Worm (Caenorhabditis elegans) whole organism, young adult: Measurements from ENCODE around the gene ZK563.2.

Experiments used
- B0336.3 ChIP-seq: fragments of 200-800 bp; sonication (Bioruptor generic); IDR thresholded peaks from 2 replicates; pipeline ENCODE4 v1.3.6; 2022; ENCODE audit warnings: missing genetic modification characterization, missing compliant biosample characterization
- C06A6.2 ChIP-seq: fragments of 200-800 bp; sonication (Bioruptor generic); conservative IDR thresholded peaks from 2 replicates; pipeline ENCODE4 v1.3.6; 2022; ENCODE audit warnings: missing genetic modification characterization, missing compliant biosample characterization
- F52B5.7 ChIP-seq: sonication (generic microtip); optimal IDR thresholded peaks from 2 replicates; lab custom pipeline; 2016; ENCODE audit warnings: mild to moderate bottlenecking, missing genetic modification characterization, missing compliant biosample characterization
- F57C9.4 ChIP-seq: sonication (generic microtip); optimal IDR thresholded peaks from 2 replicates; lab custom pipeline; 2017; ENCODE audit warnings: mild to moderate bottlenecking, missing genetic modification characterization, missing compliant biosample characterization
- K12H6.12 ChIP-seq: fragments of 200-800 bp; sonication (Bioruptor generic); optimal IDR thresholded peaks from 2 replicates; lab custom pipeline; 2018; ENCODE audit warnings: mild to moderate bottlenecking, missing genetic modification characterization, missing compliant biosample characterization
- Y53G8AR.9 ChIP-seq: fragments of 200-800 bp; sonication (Bioruptor generic); conservative IDR thresholded peaks from 2 replicates; pipeline ENCODE4 v1.3.6; 2022; ENCODE audit warnings: missing genetic modification reagents, missing genetic modification characterization, missing compliant biosample characterization
- Y56A3A.18 ChIP-seq: fragments of 200-800 bp; sonication (Bioruptor generic); IDR thresholded peaks from 2 replicates; pipeline ENCODE4 v1.3.6; 2022; ENCODE audit warnings: missing genetic modification reagents, missing genetic modification characterization, missing compliant biosample characterization
- atf-7 ChIP-seq: sonication (generic microtip); optimal IDR thresholded peaks from 2 replicates; lab custom pipeline; 2017; ENCODE audit warnings: mild to moderate bottlenecking, missing genetic modification characterization, missing compliant biosample characterization
- athp-1 ChIP-seq: sonication (generic microtip); optimal IDR thresholded peaks from 2 replicates; lab custom pipeline; 2017; ENCODE audit warnings: mild to moderate bottlenecking, missing genetic modification characterization, missing compliant biosample characterization
- ccch-3 ChIP-seq: fragments of 200-800 bp; sonication (Bioruptor generic); optimal IDR thresholded peaks from 2 replicates; lab custom pipeline; 2018; ENCODE audit warnings: mild to moderate bottlenecking, missing genetic modification characterization, missing compliant biosample characterization
- ceh-100 ChIP-seq: fragments of 200-800 bp; sonication (Bioruptor generic); IDR thresholded peaks from 2 replicates; pipeline ENCODE4 v1.3.6; 2022; ENCODE audit warnings: missing genetic modification reagents, missing genetic modification characterization, missing compliant biosample characterization
- ceh-58 ChIP-seq: fragments of 200-800 bp; sonication (Bioruptor generic); IDR thresholded peaks from 2 replicates; pipeline ENCODE4 v1.3.6; 2022; ENCODE audit warnings: missing genetic modification characterization, missing compliant biosample characterization
- chd-7 ChIP-seq: sonication (generic microtip); optimal IDR thresholded peaks from 2 replicates; lab custom pipeline; 2016; ENCODE audit warnings: mild to moderate bottlenecking, missing genetic modification characterization, moderate library complexity, missing compliant biosample characterization
- dox-1 ChIP-seq: fragments of 200-800 bp; sonication (Bioruptor generic); IDR thresholded peaks from 2 replicates; pipeline ENCODE4 v1.3.6; 2022; ENCODE audit warnings: missing genetic modification reagents, missing genetic modification characterization, missing compliant biosample characterization
- efl-1 ChIP-seq: fragments of 150-350 bp; optimal IDR thresholded peaks from 2 replicates; lab custom pipeline; 2014; ENCODE audit warnings: missing biosample characterization, missing genetic modification reagents, missing genetic modification characterization
- ekl-4 ChIP-seq: fragments of 200-800 bp; sonication (Bioruptor generic); IDR thresholded peaks from 2 replicates; pipeline ENCODE4 v1.3.6; 2022; ENCODE audit warnings: missing genetic modification reagents, missing genetic modification characterization, missing compliant biosample characterization
- gei-17 ChIP-seq: fragments of 200-800 bp; sonication (Bioruptor generic); optimal IDR thresholded peaks from 2 replicates; lab custom pipeline; 2018; ENCODE audit warnings: mild to moderate bottlenecking, missing genetic modification characterization, missing compliant biosample characterization
- hmg-1.2 ChIP-seq: fragments of 200-800 bp; sonication (Bioruptor generic); IDR thresholded peaks from 2 replicates; pipeline ENCODE4 v1.3.6; 2022; ENCODE audit warnings: missing genetic modification reagents, missing genetic modification characterization, missing compliant biosample characterization
- hsf-1 ChIP-seq: fragments of 200-800 bp; sonication (Bioruptor generic); IDR thresholded peaks from 2 replicates; pipeline ENCODE4 v1.3.6; 2022; ENCODE audit warnings: missing genetic modification reagents, missing genetic modification characterization, missing compliant biosample characterization
- let-607 ChIP-seq, 2 experiments: fragments of 200-800 bp in 1 of 2; sonication (Bioruptor generic) in 1 of 2; sonication (generic microtip) in 1 of 2; optimal IDR thresholded peaks; 2 replicates each; lab custom pipeline; 2016 to 2018; ENCODE audit warnings: mild to moderate bottlenecking in 2 of 2, missing compliant biosample characterization in 2 of 2, missing genetic modification characterization in 2 of 2, moderate library complexity in 2 of 2, missing genotype in 1 of 2
- lin-35 ChIP-seq, 3 experiments: fragments of 150-350 bp in 2 of 3; sonication (generic microtip) in 1 of 3; optimal IDR thresholded peaks; 2 replicates each; lab custom pipeline; 2014 to 2018; ENCODE audit warnings: missing biosample characterization in 3 of 3, missing genetic modification characterization in 3 of 3, missing genetic modification reagents in 3 of 3
- lin-40 ChIP-seq: sonication (generic microtip); optimal IDR thresholded peaks from 2 replicates; lab custom pipeline; 2016; ENCODE audit warnings: missing genetic modification characterization, mild to moderate bottlenecking, missing compliant biosample characterization, missing genotype, missing genetic modification reagents
- lin-54 ChIP-seq: fragments of 200-800 bp; sonication (Bioruptor generic); optimal IDR thresholded peaks from 2 replicates; lab custom pipeline; 2018; ENCODE audit warnings: mild to moderate bottlenecking, missing genetic modification characterization, missing compliant biosample characterization
- lir-1 ChIP-seq: fragments of 200-800 bp; sonication (Bioruptor generic); conservative IDR thresholded peaks from 2 replicates; pipeline ENCODE4 v1.3.6; 2022; ENCODE audit warnings: missing genetic modification reagents, missing genetic modification characterization, missing compliant biosample characterization
- madf-10 ChIP-seq: sonication (generic microtip); optimal IDR thresholded peaks from 2 replicates; lab custom pipeline; 2016; ENCODE audit warnings: mild to moderate bottlenecking, missing genetic modification characterization, missing compliant biosample characterization
- nfyb-1 ChIP-seq: fragments of 200-800 bp; sonication (Bioruptor generic); IDR thresholded peaks from 2 replicates; pipeline ENCODE4 v1.3.6; 2022; ENCODE audit warnings: missing genetic modification reagents, missing genetic modification characterization, missing compliant biosample characterization
- nhr-80 ChIP-seq: sonication (generic microtip); optimal IDR thresholded peaks from 2 replicates; lab custom pipeline; 2016; ENCODE audit warnings: missing genetic modification characterization, missing compliant biosample characterization
- nhr-90 ChIP-seq: sonication (generic microtip); optimal IDR thresholded peaks from 2 replicates; lab custom pipeline; 2016; ENCODE audit warnings: missing genotype, mild to moderate bottlenecking, missing genetic modification characterization, missing compliant biosample characterization
- pbrm-1 ChIP-seq: fragments of 200-800 bp; sonication (Bioruptor generic); IDR thresholded peaks from 2 replicates; pipeline ENCODE4 v1.3.6; 2022; ENCODE audit warnings: missing genetic modification reagents, missing genetic modification characterization, missing compliant biosample characterization
- repo-1 ChIP-seq: sonication (generic microtip); optimal IDR thresholded peaks from 2 replicates; lab custom pipeline; 2017; ENCODE audit warnings: mild to moderate bottlenecking, missing genetic modification characterization, missing compliant biosample characterization
- sea-2 ChIP-seq: fragments of 200-800 bp; sonication (Bioruptor generic); IDR thresholded peaks from 2 replicates; pipeline ENCODE4 v1.3.6; 2022; ENCODE audit warnings: missing genetic modification characterization, missing compliant biosample characterization
- snpc-1.3 ChIP-seq: sonication (generic microtip); optimal IDR thresholded peaks from 2 replicates; lab custom pipeline; 2017; ENCODE audit warnings: missing genetic modification characterization, mild to moderate bottlenecking, missing compliant biosample characterization, antibody characterized with exemption, moderate library complexity, missing genotype, missing genetic modification reagents; ENCODE audit not compliant: insufficient read depth
- snpc-4 ChIP-seq, 5 experiments: fragments of 150-350 bp in 1 of 5; sonication (generic microtip) in 4 of 5; optimal IDR thresholded peaks; 2 replicates each; lab custom pipeline; 2014 to 2018; ENCODE audit warnings: missing genetic modification characterization in 5 of 5, missing biosample characterization in 3 of 5, antibody characterized with exemption in 2 of 5, mild to moderate bottlenecking in 2 of 5, missing compliant biosample characterization in 2 of 5, missing genotype in 2 of 5, moderate library complexity in 2 of 5, missing genetic modification reagents in 1 of 5
- somi-1 ChIP-seq: fragments of 200-800 bp; sonication (Bioruptor generic); optimal IDR thresholded peaks from 2 replicates; lab custom pipeline; 2018; ENCODE audit warnings: mild to moderate bottlenecking, missing genetic modification characterization, missing compliant biosample characterization
- tlf-1 ChIP-seq: fragments of 200-800 bp; sonication (Bioruptor generic); optimal IDR thresholded peaks from 2 replicates; lab custom pipeline; 2018; ENCODE audit warnings: mild to moderate bottlenecking, missing genetic modification characterization, missing compliant biosample characterization
- xnd-1 ChIP-seq: sonication (generic microtip); optimal IDR thresholded peaks from 2 replicates; lab custom pipeline; 2016; ENCODE audit warnings: missing genotype, missing genetic modification reagents, missing genetic modification characterization, missing compliant biosample characterization
- ztf-28 ChIP-seq: fragments of 200-800 bp; sonication (Bioruptor generic); IDR thresholded peaks from 2 replicates; pipeline ENCODE4 v1.3.6; 2022; ENCODE audit warnings: missing genetic modification reagents, missing genetic modification characterization, missing compliant biosample characterization
- ztf-3 ChIP-seq: fragments of 200-800 bp; sonication (Bioruptor generic); optimal IDR thresholded peaks from 2 replicates; lab custom pipeline; 2018; ENCODE audit warnings: mild to moderate bottlenecking, missing genetic modification characterization, missing compliant biosample characterization

Gene ZK563.2

DNA sequence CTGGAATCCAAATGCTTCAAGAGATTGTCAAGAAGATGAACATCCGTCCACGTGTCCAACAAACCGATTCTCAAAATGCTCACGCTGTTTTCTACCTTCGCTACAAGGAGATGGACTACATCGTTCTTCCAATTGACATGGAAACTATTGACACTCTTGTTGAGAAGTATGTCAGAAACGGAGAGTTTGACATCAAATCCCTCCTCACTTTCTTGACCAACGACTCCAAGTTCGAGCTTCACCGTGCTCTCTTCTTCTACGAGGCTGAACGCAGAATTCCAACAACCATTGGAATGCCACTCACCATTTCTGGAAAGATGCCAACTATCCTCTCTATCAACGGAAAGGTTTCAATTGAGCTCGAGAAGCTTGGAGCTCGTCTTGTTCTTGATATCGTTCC, 37.1 kb downstream of the ZK563.2 start:
- TF ChIP-seq Y53G8AR.9 (0 out of 2 replicates have a peak, but pooled peaks have one; percentile 54), Y56A3A.18 (peak; percentile 59; the same call in 1 of the 2 replicates)

ce11 chrX:3408717-3409303, 40.1 kb downstream of the ZK563.2 start:
- TF ChIP-seq K12H6.12 (no peak), F52B5.7 (tag; lab: Kevin White, UChicago) (no peak), snpc-4 (GFP tag; optimal IDR thresholded peaks at IDR 0.05; lab: Kevin White, UChicago) (no peak), snpc-4 (tag; optimal IDR thresholded peaks at IDR 0.05; lab: Kevin White, UChicago) (peak in 1 of 4 experiments; percentile 25), xnd-1 (tag; lab: Kevin White, UChicago) (no peak), madf-10 (tag; lab: Kevin White, UChicago) (peak; percentile 49), nhr-90 (tag; lab: Kevin White, UChicago) (peak; percentile 61), lin-54 (GFP tag; lab: Kevin White, UChicago) (peak; percentile 22), ceh-58 (GFP tag; lab: Robert Waterston, UW) (no peak), tlf-1 (peak; percentile 37), hsf-1 (GFP tag; lab: Robert Waterston, UW) (0 out of 2 replicates have a peak, but pooled peaks have one; percentile 38), lir-1 (GFP tag; lab: Robert Waterston, UW) (no peak), somi-1 (GFP tag; lab: Kevin White, UChicago) (no peak), efl-1 (GFP tag; lab: Kevin White, UChicago) (no peak), chd-7 (peak; percentile 36), ccch-3 (GFP tag; lab: Kevin White, UChicago) (no peak), ekl-4 (GFP tag; lab: Robert Waterston, UW) (0 out of 2 replicates have a peak, but pooled peaks have one; percentile 25), sea-2 (GFP tag; lab: Robert Waterston, UW) (no peak), athp-1 (tag; lab: Kevin White, UChicago) (no peak), pbrm-1 (GFP tag; lab: Robert Waterston, UW) (peak; percentile 44), gei-17 (peak; percentile 62), lin-35 (GFP tag; optimal IDR thresholded peaks at IDR 0.05; lab: Kevin White, UChicago) (no peak), dox-1 (GFP tag; lab: Robert Waterston, UW) (no peak), nfyb-1 (GFP tag; lab: Robert Waterston, UW) (peak; percentile 50; the same call in 1 of the 2 replicates), F57C9.4 (tag; lab: Kevin White, UChicago) (no peak), Y56A3A.18 (peak; percentile 81), let-607 (tag; optimal IDR thresholded peaks at IDR 0.05; lab: Kevin White, UChicago) (peak in 1 of 2 experiments; percentile 2), nhr-80 (tag; lab: Kevin White, UChicago) (peak; percentile 53), snpc-1.3 (tag; lab: Kevin White, UChicago) (no peak), ztf-28 (GFP tag; lab: Robert Waterston, UW) (no peak), ceh-100 (GFP tag; lab: Robert Waterston, UW) (peak; percentile 25; the same call in 1 of the 2 replicates), ztf-3 (no peak), atf-7 (tag; lab: Kevin White, UChicago) (peak; percentile 82), hmg-1.2 (GFP tag; lab: Robert Waterston, UW) (no peak), lin-40 (tag; lab: Kevin White, UChicago) (no peak), repo-1 (peak; percentile 85), B0336.3 (GFP tag; lab: Robert Waterston, UW) (peak; percentile 78), C06A6.2 (GFP tag; lab: Robert Waterston, UW) (0 out of 2 replicates have a peak, but pooled peaks have one; percentile 21), Y53G8AR.9 (peak; percentile 92; the same call in 1 of the 2 replicates)
